Worm (Caenorhabditis elegans) whole organism, young adult: ENCODE data around the gene C25H3.17.

Experiments
- B0019.2 ChIP-seq: fragments of 200-800 bp; sonication (Bioruptor generic); conservative IDR thresholded peaks from 2 replicates; pipeline ENCODE4 v1.3.6; 2022; ENCODE audit warnings: missing genetic modification reagents, missing genetic modification characterization, missing compliant biosample characterization
- C06A6.2 ChIP-seq: fragments of 200-800 bp; sonication (Bioruptor generic); conservative IDR thresholded peaks from 2 replicates; pipeline ENCODE4 v1.3.6; 2022; ENCODE audit warnings: missing genetic modification characterization, missing compliant biosample characterization
- C17E4.6 ChIP-seq: fragments of 200-800 bp; sonication (Bioruptor generic); IDR thresholded peaks from 2 replicates; pipeline ENCODE4 v1.3.6; 2022; ENCODE audit warnings: missing genetic modification reagents, missing genetic modification characterization, missing compliant biosample characterization
- D2030.7 ChIP-seq: fragments of 200-800 bp; sonication (Bioruptor generic); IDR thresholded peaks from 2 replicates; pipeline ENCODE4 v1.3.6; 2022; ENCODE audit warnings: missing genetic modification reagents, missing genetic modification characterization, missing compliant biosample characterization
- F10E7.11 ChIP-seq: sonication (generic microtip); optimal IDR thresholded peaks from 2 replicates; lab custom pipeline; 2017; ENCODE audit warnings: mild to moderate bottlenecking, missing genetic modification characterization, moderate library complexity, missing compliant biosample characterization
- F23B12.7 ChIP-seq: sonication (generic microtip); optimal IDR thresholded peaks from 2 replicates; lab custom pipeline; 2017; ENCODE audit warnings: missing genetic modification characterization, mild to moderate bottlenecking, missing compliant biosample characterization, antibody characterized with exemption, moderate library complexity; ENCODE audit not compliant: insufficient read depth
- F52B5.7 ChIP-seq: sonication (generic microtip); optimal IDR thresholded peaks from 2 replicates; lab custom pipeline; 2016; ENCODE audit warnings: mild to moderate bottlenecking, missing genetic modification characterization, missing compliant biosample characterization
- F57C9.4 ChIP-seq: sonication (generic microtip); optimal IDR thresholded peaks from 2 replicates; lab custom pipeline; 2017; ENCODE audit warnings: mild to moderate bottlenecking, missing genetic modification characterization, missing compliant biosample characterization
- K11D2.4 ChIP-seq: fragments of 200-800 bp; sonication (Bioruptor generic); IDR thresholded peaks from 2 replicates; pipeline ENCODE4 v1.3.6; 2022; ENCODE audit warnings: missing genetic modification reagents, missing genetic modification characterization, missing compliant biosample characterization
- Y53F4B.3 ChIP-seq: fragments of 200-800 bp; sonication (Bioruptor generic); IDR thresholded peaks from 2 replicates; pipeline ENCODE4 v1.3.6; 2022; ENCODE audit warnings: missing genetic modification reagents, missing genetic modification characterization, missing compliant biosample characterization
- Y67H2A.10 ChIP-seq: fragments of 200-800 bp; sonication (Bioruptor generic); conservative IDR thresholded peaks from 2 replicates; pipeline ENCODE4 v1.3.6; 2022; ENCODE audit warnings: missing genetic modification reagents, missing genetic modification characterization, missing compliant biosample characterization
- aptf-2 ChIP-seq: fragments of 200-800 bp; sonication (Bioruptor generic); conservative IDR thresholded peaks from 2 replicates; pipeline ENCODE4 v1.3.6; 2022; ENCODE audit warnings: missing genetic modification reagents, missing genetic modification characterization, missing compliant biosample characterization
- athp-1 ChIP-seq: sonication (generic microtip); optimal IDR thresholded peaks from 2 replicates; lab custom pipeline; 2017; ENCODE audit warnings: mild to moderate bottlenecking, missing genetic modification characterization, missing compliant biosample characterization
- attf-5 ChIP-seq: fragments of 200-800 bp; sonication (Bioruptor generic); optimal IDR thresholded peaks from 2 replicates; lab custom pipeline; 2018; ENCODE audit warnings: mild to moderate bottlenecking, missing genetic modification characterization, missing compliant biosample characterization
- bed-1 ChIP-seq: fragments of 200-800 bp; sonication (Bioruptor generic); IDR thresholded peaks from 2 replicates; pipeline ENCODE4 v1.3.6; 2022; ENCODE audit warnings: missing genetic modification reagents, missing genetic modification characterization, missing compliant biosample characterization
- ceh-58 ChIP-seq: fragments of 200-800 bp; sonication (Bioruptor generic); IDR thresholded peaks from 2 replicates; pipeline ENCODE4 v1.3.6; 2022; ENCODE audit warnings: missing genetic modification characterization, missing compliant biosample characterization
- ceh-79 ChIP-seq: sonication (generic microtip); optimal IDR thresholded peaks from 2 replicates; lab custom pipeline; 2017; ENCODE audit warnings: mild to moderate bottlenecking, missing genetic modification characterization, missing compliant biosample characterization
- ceh-91 ChIP-seq: fragments of 200-800 bp; sonication (Bioruptor generic); IDR thresholded peaks from 2 replicates; pipeline ENCODE4 v1.3.6; 2022; ENCODE audit warnings: missing genetic modification reagents, missing genetic modification characterization, missing compliant biosample characterization
- efl-1 ChIP-seq: fragments of 150-350 bp; optimal IDR thresholded peaks from 2 replicates; lab custom pipeline; 2014; ENCODE audit warnings: missing biosample characterization, missing genetic modification reagents, missing genetic modification characterization
- egl-18 ChIP-seq: fragments of 200-800 bp; sonication (Bioruptor generic); IDR thresholded peaks from 2 replicates; pipeline ENCODE4 v1.3.6; 2022; ENCODE audit warnings: missing genetic modification reagents, missing genetic modification characterization, missing compliant biosample characterization
- egrh-3 ChIP-seq: fragments of 200-800 bp; sonication (Bioruptor generic); IDR thresholded peaks from 2 replicates; pipeline ENCODE4 v1.3.6; 2022; ENCODE audit warnings: missing genetic modification reagents, missing genetic modification characterization, missing compliant biosample characterization
- ets-4 ChIP-seq: fragments of 200-800 bp; sonication (Bioruptor generic); optimal IDR thresholded peaks from 2 replicates; lab custom pipeline; 2018; ENCODE audit warnings: mild to moderate bottlenecking, missing genetic modification characterization, missing compliant biosample characterization
- fkh-3 ChIP-seq: sonication (generic microtip); optimal IDR thresholded peaks from 2 replicates; lab custom pipeline; 2016; ENCODE audit warnings: mild to moderate bottlenecking, missing genetic modification characterization, missing compliant biosample characterization
- hlh-12 ChIP-seq: sonication (generic microtip); optimal IDR thresholded peaks from 2 replicates; lab custom pipeline; 2016; ENCODE audit warnings: missing genetic modification characterization, missing compliant biosample characterization
- hsf-1 ChIP-seq: fragments of 200-800 bp; sonication (Bioruptor generic); IDR thresholded peaks from 2 replicates; pipeline ENCODE4 v1.3.6; 2022; ENCODE audit warnings: missing genetic modification reagents, missing genetic modification characterization, missing compliant biosample characterization
- let-607 ChIP-seq, 2 experiments: fragments of 200-800 bp in 1 of 2; sonication (Bioruptor generic) in 1 of 2; sonication (generic microtip) in 1 of 2; optimal IDR thresholded peaks; 2 replicates each; lab custom pipeline; 2016 to 2018; ENCODE audit warnings: mild to moderate bottlenecking in 2 of 2, missing compliant biosample characterization in 2 of 2, missing genetic modification characterization in 2 of 2, moderate library complexity in 2 of 2, missing genotype in 1 of 2
- lin-40 ChIP-seq: sonication (generic microtip); optimal IDR thresholded peaks from 2 replicates; lab custom pipeline; 2016; ENCODE audit warnings: missing genetic modification characterization, mild to moderate bottlenecking, missing compliant biosample characterization, missing genotype, missing genetic modification reagents
- madf-3 ChIP-seq: fragments of 200-800 bp; sonication (Bioruptor generic); IDR thresholded peaks from 2 replicates; pipeline ENCODE4 v1.3.6; 2022; ENCODE audit warnings: missing genetic modification reagents, missing genetic modification characterization, missing compliant biosample characterization
- madf-8 ChIP-seq: fragments of 200-800 bp; sonication (Bioruptor generic); conservative IDR thresholded peaks from 2 replicates; pipeline ENCODE4 v1.3.6; 2022; ENCODE audit warnings: missing genetic modification reagents, missing genetic modification characterization, missing compliant biosample characterization
- mcd-1 ChIP-seq: fragments of 200-800 bp; sonication (Bioruptor generic); IDR thresholded peaks from 2 replicates; pipeline ENCODE4 v1.3.6; 2022; ENCODE audit warnings: missing genetic modification reagents, missing genetic modification characterization, missing compliant biosample characterization
- mes-4 ChIP-seq: sonication (generic microtip); optimal IDR thresholded peaks from 2 replicates; lab custom pipeline; 2016; ENCODE audit warnings: missing genotype, missing genetic modification characterization, missing compliant biosample characterization
- nfyb-1 ChIP-seq: fragments of 200-800 bp; sonication (Bioruptor generic); IDR thresholded peaks from 2 replicates; pipeline ENCODE4 v1.3.6; 2022; ENCODE audit warnings: missing genetic modification reagents, missing genetic modification characterization, missing compliant biosample characterization
- nhr-27 ChIP-seq: fragments of 200-800 bp; sonication (Bioruptor generic); optimal IDR thresholded peaks from 2 replicates; lab custom pipeline; 2018; ENCODE audit warnings: mild to moderate bottlenecking, missing genetic modification characterization, moderate library complexity, missing compliant biosample characterization
- nhr-90 ChIP-seq: sonication (generic microtip); optimal IDR thresholded peaks from 2 replicates; lab custom pipeline; 2016; ENCODE audit warnings: missing genotype, mild to moderate bottlenecking, missing genetic modification characterization, missing compliant biosample characterization
- rec-8 ChIP-seq, 2 experiments: sonication (generic microtip); optimal IDR thresholded peaks; 2 replicates each; lab custom pipeline; 2016; ENCODE audit warnings: mild to moderate bottlenecking in 2 of 2, missing genetic modification characterization in 2 of 2, missing genetic modification reagents in 2 of 2, missing genotype in 2 of 2, missing biosample characterization in 1 of 2, missing compliant biosample characterization in 1 of 2, moderate library complexity in 1 of 2
- repo-1 ChIP-seq: sonication (generic microtip); optimal IDR thresholded peaks from 2 replicates; lab custom pipeline; 2017; ENCODE audit warnings: mild to moderate bottlenecking, missing genetic modification characterization, missing compliant biosample characterization
- sdz-38 ChIP-seq: sonication (generic microtip); optimal IDR thresholded peaks from 2 replicates; lab custom pipeline; 2016; ENCODE audit warnings: missing genotype, missing genetic modification characterization, missing compliant biosample characterization
- sea-2 ChIP-seq: fragments of 200-800 bp; sonication (Bioruptor generic); IDR thresholded peaks from 2 replicates; pipeline ENCODE4 v1.3.6; 2022; ENCODE audit warnings: missing genetic modification characterization, missing compliant biosample characterization
- snpc-1.3 ChIP-seq: sonication (generic microtip); optimal IDR thresholded peaks from 2 replicates; lab custom pipeline; 2017; ENCODE audit warnings: missing genetic modification characterization, mild to moderate bottlenecking, missing compliant biosample characterization, antibody characterized with exemption, moderate library complexity, missing genotype, missing genetic modification reagents; ENCODE audit not compliant: insufficient read depth
- somi-1 ChIP-seq: fragments of 200-800 bp; sonication (Bioruptor generic); optimal IDR thresholded peaks from 2 replicates; lab custom pipeline; 2018; ENCODE audit warnings: mild to moderate bottlenecking, missing genetic modification characterization, missing compliant biosample characterization
- tbp1 ChIP-seq: fragments of 200-800 bp; sonication (Bioruptor generic); optimal IDR thresholded peaks from 2 replicates; lab custom pipeline; 2018; ENCODE audit warnings: mild to moderate bottlenecking, missing genetic modification characterization, missing compliant biosample characterization
- tbx-9 ChIP-seq: sonication (generic microtip); optimal IDR thresholded peaks from 2 replicates; lab custom pipeline; 2016; ENCODE audit warnings: borderline replicate concordance, missing genetic modification characterization, inconsistent platforms, missing compliant biosample characterization
- tlf-1 ChIP-seq: fragments of 200-800 bp; sonication (Bioruptor generic); optimal IDR thresholded peaks from 2 replicates; lab custom pipeline; 2018; ENCODE audit warnings: mild to moderate bottlenecking, missing genetic modification characterization, missing compliant biosample characterization
- unc-130 ChIP-seq: sonication (generic microtip); optimal IDR thresholded peaks from 2 replicates; lab custom pipeline; 2016; ENCODE audit warnings: missing genetic modification reagents, missing genetic modification characterization, missing compliant biosample characterization
- unc-62 ChIP-seq: fragments of 150-350 bp; optimal IDR thresholded peaks from 2 replicates; lab custom pipeline; 2014; ENCODE audit warnings: missing biosample characterization, missing genetic modification reagents, missing genetic modification characterization
- ztf-26 ChIP-seq: sonication (generic microtip); optimal IDR thresholded peaks from 2 replicates; lab custom pipeline; 2017; ENCODE audit warnings: missing genetic modification characterization, missing compliant biosample characterization
- ztf-28 ChIP-seq: fragments of 200-800 bp; sonication (Bioruptor generic); IDR thresholded peaks from 2 replicates; pipeline ENCODE4 v1.3.6; 2022; ENCODE audit warnings: missing genetic modification reagents, missing genetic modification characterization, missing compliant biosample characterization
- ztf-3 ChIP-seq: fragments of 200-800 bp; sonication (Bioruptor generic); optimal IDR thresholded peaks from 2 replicates; lab custom pipeline; 2018; ENCODE audit warnings: mild to moderate bottlenecking, missing genetic modification characterization, missing compliant biosample characterization

Gene C25H3.17

ce11 chrII:5649236-5650004, 20.1 kb downstream of the C25H3.17 start, which contains the start of the genes sam-4, F59E12.17 and zyg-1 (continued):
- no peak for TF ChIP-seq let-607 (tag; optimal IDR thresholded peaks at IDR 0.05; lab: Kevin White, UChicago)
- TF ChIP-seq snpc-1.3 (tag; lab: Kevin White, UChicago) = no peak
- TF ChIP-seq nfyb-1 (GFP tag; lab: Robert Waterston, UW) = peak; percentile 38; the same call in 1 of the 2 replicates
- TF ChIP-seq F52B5.7 (tag; lab: Kevin White, UChicago) = no peak
- TF ChIP-seq hsf-1 (GFP tag; lab: Robert Waterston, UW) = no peak
- no peak for TF ChIP-seq ceh-79 (tag; lab: Kevin White, UChicago)
- TF ChIP-seq bed-1 (GFP tag; lab: Robert Waterston, UW) = no peak
- no peak for TF ChIP-seq unc-62 (GFP tag; lab: Kevin White, UChicago)
- no peak for TF ChIP-seq C17E4.6
- no peak for TF ChIP-seq sea-2 (GFP tag; lab: Robert Waterston, UW)
- no peak for TF ChIP-seq fkh-3 (tag; lab: Kevin White, UChicago)
- no peak for TF ChIP-seq K11D2.4 (GFP tag; lab: Robert Waterston, UW)
- TF ChIP-seq mcd-1 = peak; percentile 85
- no peak for TF ChIP-seq ztf-26 (tag; lab: Kevin White, UChicago)
- peak; percentile 7 for TF ChIP-seq athp-1
- no peak for TF ChIP-seq hlh-12
- TF ChIP-seq rec-8 (tag; optimal IDR thresholded peaks at IDR 0.05; lab: Kevin White, UChicago) = no peak
- TF ChIP-seq B0019.2 (GFP tag; lab: Robert Waterston, UW) = peak; percentile 73
- TF ChIP-seq sdz-38 (tag; lab: Kevin White, UChicago) = no peak
- no peak for TF ChIP-seq ceh-58 (GFP tag; lab: Robert Waterston, UW)
- no peak for TF ChIP-seq lin-40 (tag; lab: Kevin White, UChicago)
- TF ChIP-seq Y53F4B.3 (GFP tag; lab: Robert Waterston, UW) = no peak
- no peak for TF ChIP-seq nhr-90
- no peak for TF ChIP-seq Y67H2A.10 (GFP tag; lab: Robert Waterston, UW)
- TF ChIP-seq egrh-3 (GFP tag; lab: Robert Waterston, UW) = peak; percentile 53
- no peak for TF ChIP-seq repo-1
- no peak for TF ChIP-seq tbx-9 (tag; lab: Kevin White, UChicago)
- TF ChIP-seq F10E7.11 (tag; lab: Kevin White, UChicago) = no peak
- no peak for TF ChIP-seq F57C9.4 (tag; lab: Kevin White, UChicago)
- no peak for TF ChIP-seq somi-1 (GFP tag; lab: Kevin White, UChicago)
- no peak for TF ChIP-seq ztf-3 (GFP tag; lab: Kevin White, UChicago)
- TF ChIP-seq madf-3 (GFP tag; lab: Robert Waterston, UW) = peak; percentile 67; the same call in 1 of the 2 replicates
- peak; percentile 85 for TF ChIP-seq attf-5 (GFP tag; lab: Kevin White, UChicago)
- no peak for TF ChIP-seq ets-4 (GFP tag; lab: Kevin White, UChicago)
- TF ChIP-seq F23B12.7 = peak; percentile 83
- TF ChIP-seq ztf-28 = peak; percentile 80; the same call in 1 of the 2 replicates
- peak; percentile 82 for TF ChIP-seq D2030.7 (GFP tag; lab: Robert Waterston, UW)
- TF ChIP-seq ceh-91 (GFP tag; lab: Robert Waterston, UW) = peak; percentile 58; the same call in 1 of the 2 replicates
- peak; percentile 67 for TF ChIP-seq unc-130 (GFP tag; lab: Kevin White, UChicago)
- peak; percentile 48 for TF ChIP-seq tbp1
- peak; percentile 52; the same call in 1 of the 2 replicates for TF ChIP-seq aptf-2 (GFP tag; lab: Robert Waterston, UW)
- peak; percentile 34 for TF ChIP-seq madf-8 (GFP tag; lab: Robert Waterston, UW)
- TF ChIP-seq C06A6.2 (GFP tag; lab: Robert Waterston, UW) = no peak
- TF ChIP-seq tlf-1 (GFP tag; lab: Kevin White, UChicago) = no peak
- TF ChIP-seq egl-18 (GFP tag; lab: Robert Waterston, UW) = no peak
- peak; percentile 76 for TF ChIP-seq efl-1 (GFP tag; lab: Kevin White, UChicago)
- TF ChIP-seq mes-4 (tag; lab: Kevin White, UChicago) = no peak
- no peak for TF ChIP-seq nhr-27 (tag; lab: Kevin White, UChicago)
